Fruit fly (Drosophila melanogaster) whole organism, prepupa: Measurements from ENCODE around the gene CG11168.
A peak's percentile ranks its signal among the peaks of the same experiment; 100 is the strongest.

Source experiments
- Blimp-1 ChIP-seq: fragments of 200-800 bp; sonication (Bioruptor generic); optimal IDR thresholded peaks from 3 replicates; lab custom pipeline; 2017; ENCODE audit warnings: missing biosample characterization, missing genetic modification characterization, mild to moderate bottlenecking, moderate library complexity, missing genetic modification reagents
- CG10631 ChIP-seq: fragments of 200-800 bp; sonication (Bioruptor generic); optimal IDR thresholded peaks from 2 replicates; lab custom pipeline; 2016; ENCODE audit warnings: missing biosample characterization, missing genetic modification characterization
- CG10669 ChIP-seq: fragments of 200-800 bp; sonication (Bioruptor generic); optimal IDR thresholded peaks from 3 replicates; lab custom pipeline; 2018; ENCODE audit warnings: missing biosample characterization, mild to moderate bottlenecking, missing genetic modification characterization, moderate library complexity
- CG11294 ChIP-seq: fragments of 200-800 bp; sonication (Bioruptor generic); IDR thresholded peaks from 2 replicates; pipeline ENCODE4 v1.3.6; 2022; ENCODE audit warnings: missing biosample characterization, missing genetic modification characterization
- CG11762 ChIP-seq: fragments of 200-800 bp; sonication (Bioruptor generic); optimal IDR thresholded peaks from 3 replicates; lab custom pipeline; 2016; ENCODE audit warnings: missing biosample characterization, missing genetic modification characterization; ENCODE audit not compliant: insufficient read depth
- CG15336 ChIP-seq: fragments of 200-800 bp; sonication (Bioruptor generic); IDR thresholded peaks from 2 replicates; pipeline ENCODE4 v1.3.6; 2022; ENCODE audit warnings: missing biosample characterization, missing genetic modification characterization
- CG1621 ChIP-seq: fragments of 200-800 bp; sonication (Bioruptor generic); optimal IDR thresholded peaks from 3 replicates; lab custom pipeline; 2018; ENCODE audit warnings: missing biosample characterization, mild to moderate bottlenecking, missing genetic modification characterization
- CG16779 ChIP-seq: fragments of 200-800 bp; sonication (Bioruptor generic); optimal IDR thresholded peaks from 3 replicates; lab custom pipeline; 2017; ENCODE audit warnings: missing biosample characterization, mild to moderate bottlenecking, missing genetic modification characterization
- CG3032 ChIP-seq: fragments of 200-800 bp; optimal IDR thresholded peaks from 2 replicates; lab custom pipeline; 2019; ENCODE audit warnings: missing biosample characterization, mild to moderate bottlenecking, missing genetic modification characterization, moderate library complexity
- CG31627 ChIP-seq: fragments of 200-800 bp; sonication (Bioruptor generic); optimal IDR thresholded peaks from 3 replicates; lab custom pipeline; 2016; ENCODE audit warnings: missing biosample characterization, missing genetic modification characterization
- CG32006 ChIP-seq: fragments of 200-800 bp; sonication (Bioruptor generic); optimal IDR thresholded peaks from 3 replicates; lab custom pipeline; 2017; ENCODE audit warnings: missing biosample characterization, mild to moderate bottlenecking, missing genetic modification characterization
- CG3919 ChIP-seq: fragments of 200-800 bp; sonication (Bioruptor generic); optimal IDR thresholded peaks from 3 replicates; lab custom pipeline; 2016; ENCODE audit warnings: missing biosample characterization, missing genetic modification characterization
- CG4318 ChIP-seq: fragments of 200-800 bp; sonication (Bioruptor generic); optimal IDR thresholded peaks from 3 replicates; lab custom pipeline; 2017; ENCODE audit warnings: missing biosample characterization, mild to moderate bottlenecking, missing genetic modification characterization
- CG6163 ChIP-seq: fragments of 200-800 bp; sonication (Bioruptor generic); IDR thresholded peaks from 3 replicates; pipeline ENCODE4 v1.3.6; 2022; ENCODE audit warnings: missing biosample characterization, missing genetic modification characterization
- CG6276 ChIP-seq: fragments of 200-800 bp; sonication (Bioruptor generic); optimal IDR thresholded peaks from 2 replicates; lab custom pipeline; 2017; ENCODE audit warnings: missing biosample characterization, mild to moderate bottlenecking, missing genetic modification characterization
- CG6792 ChIP-seq: fragments of 200-800 bp; sonication (Bioruptor generic); optimal IDR thresholded peaks from 3 replicates; lab custom pipeline; 2016; ENCODE audit warnings: missing biosample characterization, missing genetic modification characterization
- CG6808 ChIP-seq: fragments of 200-800 bp; sonication (Bioruptor generic); optimal IDR thresholded peaks from 3 replicates; lab custom pipeline; 2017; ENCODE audit warnings: missing biosample characterization, missing genetic modification characterization, mild to moderate bottlenecking, moderate library complexity, missing genetic modification reagents
- CG6854 ChIP-seq: fragments of 200-800 bp; sonication (Bioruptor generic); optimal IDR thresholded peaks from 2 replicates; lab custom pipeline; 2017; ENCODE audit warnings: missing biosample characterization, mild to moderate bottlenecking, missing genetic modification characterization
- CG7368 ChIP-seq: fragments of 200-800 bp; sonication (Bioruptor generic); optimal IDR thresholded peaks from 3 replicates; lab custom pipeline; 2016; ENCODE audit warnings: missing biosample characterization, missing genetic modification characterization
- CG8119 ChIP-seq: fragments of 200-800 bp; sonication (Bioruptor generic); IDR thresholded peaks from 3 replicates; pipeline ENCODE4 v1.3.6; 2022; ENCODE audit warnings: missing biosample characterization, missing genetic modification characterization
- CG8319 ChIP-seq: fragments of 200-800 bp; sonication (Bioruptor generic); optimal IDR thresholded peaks from 3 replicates; lab custom pipeline; 2016; ENCODE audit warnings: missing biosample characterization, missing genetic modification characterization
- CG8632 ChIP-seq: fragments of 200-800 bp; sonication (Bioruptor generic); optimal IDR thresholded peaks from 3 replicates; lab custom pipeline; 2016; ENCODE audit warnings: missing biosample characterization, missing genetic modification characterization
- CG9139 ChIP-seq: fragments of 200-800 bp; sonication (Bioruptor generic); optimal IDR thresholded peaks from 3 replicates; lab custom pipeline; 2017; ENCODE audit warnings: missing biosample characterization, mild to moderate bottlenecking, missing genetic modification characterization
- Eip75B ChIP-seq: fragments of 200-800 bp; sonication (Bioruptor generic); optimal IDR thresholded peaks from 3 replicates; lab custom pipeline; 2016; ENCODE audit warnings: missing biosample characterization, missing genetic modification characterization
- Eip78C ChIP-seq: fragments of 200-800 bp; sonication (Bioruptor generic); peaks from one replicate; lab custom pipeline; 2016; ENCODE audit warnings: missing biosample characterization, missing genetic modification characterization
- Ets21C ChIP-seq: fragments of 200-800 bp; sonication (Bioruptor generic); optimal IDR thresholded peaks from 3 replicates; lab custom pipeline; 2016; ENCODE audit warnings: missing biosample characterization, missing genetic modification characterization
- Ets96B ChIP-seq: fragments of 200-800 bp; optimal IDR thresholded peaks from 2 replicates; lab custom pipeline; 2019; ENCODE audit warnings: missing biosample characterization, mild to moderate bottlenecking, missing genetic modification characterization, moderate library complexity
- Gug ChIP-seq: fragments of 200-800 bp; sonication (Bioruptor generic); IDR thresholded peaks from 2 replicates; pipeline ENCODE4 v1.3.6; 2022; ENCODE audit warnings: missing biosample characterization, missing genetic modification characterization
- Hr38 ChIP-seq: sonication (Bioruptor generic); optimal IDR thresholded peaks from 2 replicates; lab custom pipeline; 2016; ENCODE audit warnings: missing biosample characterization, missing genetic modification characterization
- Hr39 ChIP-seq: fragments of 200-800 bp; sonication (Bioruptor generic); optimal IDR thresholded peaks from 2 replicates; lab custom pipeline; 2016; ENCODE audit warnings: missing biosample characterization, missing genetic modification characterization
- Hr4 ChIP-seq: fragments of 200-800 bp; sonication (Bioruptor generic); optimal IDR thresholded peaks from 3 replicates; lab custom pipeline; 2016; ENCODE audit warnings: missing biosample characterization, missing genetic modification characterization
- Lpt ChIP-seq: fragments of 200-800 bp; sonication (Bioruptor generic); optimal IDR thresholded peaks from 3 replicates; lab custom pipeline; 2016; ENCODE audit warnings: missing biosample characterization, missing genetic modification characterization
- OdsH ChIP-seq: fragments of 200-800 bp; sonication (Bioruptor generic); optimal IDR thresholded peaks from 3 replicates; lab custom pipeline; 2016; ENCODE audit warnings: missing biosample characterization, missing genetic modification characterization
- Smox ChIP-seq: fragments of 200-800 bp; sonication (Bioruptor generic); optimal IDR thresholded peaks from 3 replicates; lab custom pipeline; 2016; ENCODE audit warnings: missing biosample characterization, missing genetic modification characterization
- Sox102F ChIP-seq: fragments of 200-800 bp; sonication (Bioruptor generic); optimal IDR thresholded peaks from 2 replicates; lab custom pipeline; 2016; ENCODE audit warnings: missing biosample characterization, mild to moderate bottlenecking, missing genetic modification characterization
- Sox14 ChIP-seq: fragments of 200-800 bp; sonication (Bioruptor generic); optimal IDR thresholded peaks from 3 replicates; lab custom pipeline; 2016; ENCODE audit warnings: missing biosample characterization, missing genetic modification characterization
- achi ChIP-seq: fragments of 200-800 bp; sonication (Bioruptor generic); optimal IDR thresholded peaks from 3 replicates; lab custom pipeline; 2016; ENCODE audit warnings: missing biosample characterization, missing genetic modification characterization
- acj6 ChIP-seq: fragments of 200-800 bp; sonication (Bioruptor generic); optimal IDR thresholded peaks from 3 replicates; lab custom pipeline; 2016; ENCODE audit warnings: missing biosample characterization, missing genetic modification characterization
- dac ChIP-seq: fragments of 200-800 bp; sonication (Bioruptor generic); optimal IDR thresholded peaks from 2 replicates; lab custom pipeline; 2017; ENCODE audit warnings: missing biosample characterization, mild to moderate bottlenecking, missing genetic modification characterization
- dsx ChIP-seq: fragments of 200-800 bp; optimal IDR thresholded peaks from 3 replicates; lab custom pipeline; 2019; ENCODE audit warnings: missing biosample characterization, mild to moderate bottlenecking, missing genetic modification characterization, moderate library complexity; ENCODE audit not compliant: poor library complexity, severe bottlenecking
- eg ChIP-seq: fragments of 200-800 bp; sonication (Bioruptor generic); IDR thresholded peaks from 3 replicates; pipeline ENCODE4 v1.3.6; 2022; ENCODE audit warnings: missing biosample characterization, missing genetic modification characterization
- esn ChIP-seq: fragments of 200-800 bp; sonication (Bioruptor generic); optimal IDR thresholded peaks from 2 replicates; lab custom pipeline; 2016; ENCODE audit warnings: missing biosample characterization, mild to moderate bottlenecking, missing genetic modification characterization, moderate library complexity
- fd59A ChIP-seq: fragments of 200-800 bp; sonication (Bioruptor generic); optimal IDR thresholded peaks from 2 replicates; lab custom pipeline; 2017; ENCODE audit warnings: missing biosample characterization, mild to moderate bottlenecking, missing genetic modification characterization, missing genetic modification reagents
- fd85E ChIP-seq: fragments of 200-800 bp; sonication (Bioruptor generic); optimal IDR thresholded peaks from 3 replicates; lab custom pipeline; 2016; ENCODE audit warnings: missing biosample characterization, missing genetic modification characterization
- fkh ChIP-seq: fragments of 200-800 bp; sonication (Bioruptor generic); optimal IDR thresholded peaks from 3 replicates; lab custom pipeline; 2017; ENCODE audit warnings: missing biosample characterization, mild to moderate bottlenecking, missing genetic modification characterization, moderate library complexity
- lz ChIP-seq: fragments of 200-800 bp; sonication (Bioruptor generic); optimal IDR thresholded peaks from 3 replicates; lab custom pipeline; 2016; ENCODE audit warnings: missing biosample characterization, missing genetic modification characterization
- net ChIP-seq: fragments of 200-800 bp; sonication (Bioruptor generic); optimal IDR thresholded peaks from 3 replicates; lab custom pipeline; 2016; ENCODE audit warnings: missing biosample characterization, missing genetic modification characterization
- pdm3 ChIP-seq: fragments of 200-800 bp; sonication (Bioruptor generic); optimal IDR thresholded peaks from 3 replicates; lab custom pipeline; 2016; ENCODE audit warnings: missing biosample characterization, missing genetic modification characterization
- spab ChIP-seq: fragments of 200-800 bp; sonication (Bioruptor generic); optimal IDR thresholded peaks from 2 replicates; lab custom pipeline; 2017; ENCODE audit warnings: missing biosample characterization, mild to moderate bottlenecking, missing genetic modification characterization, missing genetic modification reagents
- ss ChIP-seq, 2 experiments: fragments of 200-800 bp; sonication (Bioruptor generic); optimal IDR thresholded peaks; 2 replicates in 1 of 2; 3 replicates in 1 of 2; lab custom pipeline; 2017 to 2018; ENCODE audit warnings: mild to moderate bottlenecking in 2 of 2, missing biosample characterization in 2 of 2, missing genetic modification characterization in 2 of 2, moderate library complexity in 1 of 2
- svp ChIP-seq: fragments of 200-800 bp; sonication (Bioruptor generic); peaks from one replicate; lab custom pipeline; 2016; ENCODE audit warnings: missing biosample characterization, missing genetic modification characterization
- topi ChIP-seq: fragments of 200-800 bp; sonication (Bioruptor generic); optimal IDR thresholded peaks from 3 replicates; lab custom pipeline; 2016; ENCODE audit warnings: missing biosample characterization, missing genetic modification characterization
- vri ChIP-seq: fragments of 200-800 bp; sonication (Bioruptor generic); optimal IDR thresholded peaks from 3 replicates; lab custom pipeline; 2016; ENCODE audit warnings: missing biosample characterization, mild to moderate bottlenecking, missing genetic modification characterization

Gene CG11168

dm6 chr3R:24962470-24962869 is 44.6 kb downstream of the CG11168 start:
- TF ChIP-seq Hr39 (GFP tag; lab: Kevin White, UChicago) (peak; percentile 65), CG7368 (GFP tag; lab: Kevin White, UChicago) (no peak), pdm3 (GFP tag; lab: Kevin White, UChicago) (peak; percentile 32), OdsH (peak; percentile 32), Lpt (GFP tag; lab: Kevin White, UChicago) (no peak), Smox (GFP tag; lab: Kevin White, UChicago) (peak; percentile 61), CG31627 (GFP tag; lab: Kevin White, UChicago) (peak; percentile 63), svp (GFP tag; lab: Kevin White, UChicago) (peak; percentile 80), acj6 (GFP tag; lab: Kevin White, UChicago) (peak; percentile 22), CG16779 (tag; lab: Kevin White, UChicago) (no peak), CG8319 (no peak), net (GFP tag; lab: Kevin White, UChicago) (no peak), Gug (GFP tag; lab: Robert Waterston, UW) (no peak), CG10631 (GFP tag; lab: Kevin White, UChicago) (no peak), eg (GFP tag; lab: Robert Waterston, UW) (no peak), CG11294 (GFP tag; lab: Robert Waterston, UW) (no peak), CG6276 (GFP tag; lab: Kevin White, UChicago) (no peak), topi (GFP tag; lab: Kevin White, UChicago) (peak; percentile 53), CG3032 (tag; lab: Kevin White, UChicago) (no peak), CG8119 (GFP tag; lab: Robert Waterston, UW) (no peak), CG15336 (GFP tag; lab: Robert Waterston, UW) (no peak), Ets21C (GFP tag; lab: Kevin White, UChicago) (peak; percentile 37), achi (GFP tag; lab: Kevin White, UChicago) (peak; percentile 27), esn (GFP tag; lab: Kevin White, UChicago) (peak; percentile 60), CG8632 (GFP tag; lab: Kevin White, UChicago) (peak; percentile 22), CG9139 (GFP tag; lab: Kevin White, UChicago) (no peak), fd85E (GFP tag; lab: Kevin White, UChicago) (no peak), ss (GFP tag; optimal IDR thresholded peaks at IDR 0.05; lab: Kevin White, UChicago) (no peak), Eip78C (GFP tag; lab: Kevin White, UChicago) (peak; percentile 54), CG1621 (no peak), dac (no peak), dsx (GFP tag; lab: Kevin White, UChicago) (no peak), fkh (no peak), Hr4 (GFP tag; lab: Kevin White, UChicago) (peak; percentile 18), CG6808 (GFP tag; lab: Kevin White, UChicago) (no peak), CG6854 (GFP tag; lab: Kevin White, UChicago) (no peak), Ets96B (tag; lab: Kevin White, UChicago) (no peak), spab (no peak), lz (GFP tag; lab: Kevin White, UChicago) (peak; percentile 45), CG6163 (GFP tag; lab: Robert Waterston, UW) (0 out of 3 replicates have a peak, but pooled peaks have one; percentile 37), Eip75B (GFP tag; lab: Kevin White, UChicago) (no peak), CG32006 (no peak), CG3919 (GFP tag; lab: Kevin White, UChicago) (peak; percentile 42), CG11762 (GFP tag; lab: Kevin White, UChicago) (no peak), CG10669 (GFP tag; lab: Kevin White, UChicago) (no peak), CG4318 (no peak), fd59A (GFP tag; lab: Kevin White, UChicago) (no peak), vri (GFP tag; lab: Kevin White, UChicago) (peak; percentile 38), Hr38 (no peak), Blimp-1 (GFP tag; lab: Kevin White, UChicago) (no peak), CG6792 (peak; percentile 34), Sox14 (GFP tag; lab: Kevin White, UChicago) (peak; percentile 22), Sox102F (GFP tag; lab: Kevin White, UChicago) (peak; percentile 57)
